Worm (Caenorhabditis elegans): Measurements from ENCODE around the gene nxf-1.

nxf-1 gene

DNA sequence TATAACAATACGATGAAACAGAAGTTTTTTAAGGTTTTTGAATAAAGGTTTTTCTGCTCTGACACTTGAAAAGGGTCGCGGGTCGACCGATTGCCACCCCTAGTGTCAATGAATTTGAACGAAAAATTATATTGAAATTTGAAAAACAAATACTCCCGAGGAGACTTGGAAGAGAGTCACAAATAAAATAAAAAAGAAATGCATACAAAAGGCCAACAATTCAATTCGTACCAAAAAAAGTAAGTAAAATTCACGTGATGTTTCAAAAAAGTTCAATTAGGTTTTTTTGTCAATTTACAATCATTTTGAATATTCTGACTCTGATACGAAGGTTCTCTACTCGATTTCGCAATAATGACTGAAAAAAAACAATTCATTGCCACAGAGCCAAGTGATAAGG lies 21.3 kb downstream of the nxf-1 start, which contains the start of gene C15H11.1:
TSS of gene C15H11.1 (plus strand) at position 301 of the 400 bp plus-strand sequence.
- TF ChIP-seq mab-5 (tag; optimal IDR thresholded peaks at IDR 0.05) (no peak), zag-1 (tag; optimal IDR thresholded peaks at IDR 0.05) (no peak), aly-2 (tag; optimal IDR thresholded peaks at IDR 0.05) (no peak), alr-1 (tag; optimal IDR thresholded peaks at IDR 0.05) (no peak), nhr-23 (tag; optimal IDR thresholded peaks at IDR 0.05) (no peak), unc-55 (GFP tag; optimal IDR thresholded peaks at IDR 0.05) (no peak), mdl-1 (tag; optimal IDR thresholded peaks at IDR 0.05) (no peak), unc-62 (GFP tag; optimal IDR thresholded peaks at IDR 0.05) (no peak), egl-27 (tag; optimal IDR thresholded peaks at IDR 0.05) (no peak), lin-13 (GFP tag; optimal IDR thresholded peaks at IDR 0.05) (no peak), lin-11 (tag; optimal IDR thresholded peaks at IDR 0.05) (no peak), crh-2 (tag; optimal IDR thresholded peaks at IDR 0.05) (no peak), nhr-25 (tag; optimal IDR thresholded peaks at IDR 0.05) (no peak), lin-39 (tag; optimal IDR thresholded peaks at IDR 0.05) (no peak), F13H6.1 (tag; optimal IDR thresholded peaks at IDR 0.05) (no peak), nhr-21 (tag; optimal IDR thresholded peaks at IDR 0.05) (no peak), nhr-11 (tag; optimal IDR thresholded peaks at IDR 0.05) (no peak)

DNA sequence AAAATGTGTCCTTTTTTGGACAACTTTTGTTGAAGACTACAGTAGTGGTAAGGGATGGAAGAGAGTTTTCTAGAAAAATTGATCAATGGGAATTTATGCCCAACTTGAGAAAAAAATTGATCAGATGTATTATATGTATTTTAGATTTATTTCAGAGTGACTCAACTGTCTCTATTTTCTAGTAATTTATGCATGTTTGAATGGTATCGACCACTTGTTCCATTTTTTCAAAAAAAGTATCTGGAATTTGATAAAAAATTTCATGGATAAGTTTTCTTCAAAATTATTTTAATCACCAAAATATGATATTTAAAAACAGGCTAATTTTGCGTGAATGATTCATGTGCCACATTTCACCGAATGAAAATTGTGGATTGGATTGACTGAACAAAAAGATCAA lies 23.0 kb downstream of the nxf-1 start, which contains the start of gene C15H11.10:
TSS of gene C15H11.10 (plus strand) at position 301 of the 400 bp plus-strand sequence.
- no peak for TF ChIP-seq egl-27 (tag; optimal IDR thresholded peaks at IDR 0.05)
- no peak for TF ChIP-seq mab-5 (tag; optimal IDR thresholded peaks at IDR 0.05)
- TF ChIP-seq peb-1 (tag; optimal IDR thresholded peaks at IDR 0.05), result no peak
- no peak for TF ChIP-seq crh-2 (tag; optimal IDR thresholded peaks at IDR 0.05)
- TF ChIP-seq nhr-23 (tag; optimal IDR thresholded peaks at IDR 0.05), result no peak
- TF ChIP-seq lin-13 (GFP tag; optimal IDR thresholded peaks at IDR 0.05), result no peak

DNA sequence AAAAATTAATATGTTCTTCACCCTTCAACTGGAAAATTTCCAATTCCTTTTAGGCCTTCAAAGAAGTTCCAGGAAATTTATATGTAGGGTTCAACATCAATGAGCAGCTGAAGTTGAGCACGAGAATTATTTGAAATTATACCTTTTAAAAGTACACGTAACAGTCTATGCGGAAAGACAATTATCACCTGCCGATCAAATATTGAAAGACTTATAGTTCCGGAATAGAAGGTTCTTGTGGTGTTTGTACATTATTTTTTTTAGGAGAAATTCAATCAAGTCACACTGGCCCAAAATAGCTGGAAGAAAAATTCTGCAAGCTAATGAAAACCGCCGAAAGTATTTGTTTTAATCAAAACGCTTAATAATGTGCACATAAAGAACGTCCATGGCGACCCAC lies 34.6 kb downstream of the nxf-1 start:
- TF ChIP-seq C34F6.9 (tag; optimal IDR thresholded peaks at IDR 0.05) (no peak), ZK546.5 (tag; optimal IDR thresholded peaks at IDR 0.05) (no peak), lin-39 (tag; optimal IDR thresholded peaks at IDR 0.05) (no peak), ztf-4 (tag; optimal IDR thresholded peaks at IDR 0.05) (no peak), ztf-11 (tag; optimal IDR thresholded peaks at IDR 0.05) (no peak), egl-27 (tag; optimal IDR thresholded peaks at IDR 0.05) (no peak), mdl-1 (tag; optimal IDR thresholded peaks at IDR 0.05) (no peak), snpc-4 (tag; optimal IDR thresholded peaks at IDR 0.05) (no peak), nhr-12 (tag; optimal IDR thresholded peaks at IDR 0.05) (no peak), nhr-129 (tag; optimal IDR thresholded peaks at IDR 0.05) (no peak), nhr-77 (tag; optimal IDR thresholded peaks at IDR 0.05) (no peak), crh-2 (tag; optimal IDR thresholded peaks at IDR 0.05) (no peak), unc-39 (tag; optimal IDR thresholded peaks at IDR 0.05) (no peak)

DNA sequence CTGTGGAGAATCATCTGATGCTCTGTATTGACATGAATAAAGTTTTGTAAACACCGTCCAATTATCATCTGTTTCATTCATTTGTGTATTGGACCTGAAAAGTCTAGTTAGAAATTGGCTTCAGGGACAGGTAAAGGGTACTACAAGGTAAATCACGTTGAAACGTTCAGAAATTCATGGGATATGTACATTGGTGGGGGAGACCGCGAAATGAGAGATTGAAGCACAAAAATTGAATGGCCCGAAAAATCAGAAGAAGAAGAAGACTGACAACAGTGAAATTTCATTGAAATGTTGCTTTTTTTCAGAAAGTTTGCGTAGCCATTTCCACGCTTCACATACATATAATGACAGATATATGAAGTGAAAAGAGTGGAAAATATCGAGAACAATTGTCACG lies 35.8 kb downstream of the nxf-1 start, which contains the start of gene npr-43:
TSS of gene npr-43 (minus strand) at position 101 of the 400 bp plus-strand sequence.
- no peak for TF ChIP-seq sma-9 (GFP tag; optimal IDR thresholded peaks at IDR 0.05)
- TF ChIP-seq sma-9 (tag; optimal IDR thresholded peaks at IDR 0.05), result no peak
- no peak for TF ChIP-seq mab-5 (tag; optimal IDR thresholded peaks at IDR 0.05)
- TF ChIP-seq crh-2 (tag; optimal IDR thresholded peaks at IDR 0.05), result no peak
- no peak for TF ChIP-seq ztf-11 (tag; optimal IDR thresholded peaks at IDR 0.05)
- no peak for TF ChIP-seq ceh-82 (tag; optimal IDR thresholded peaks at IDR 0.05)
- no peak for TF ChIP-seq lin-11 (tag; optimal IDR thresholded peaks at IDR 0.05)
- TF ChIP-seq alr-1 (tag; optimal IDR thresholded peaks at IDR 0.05), result no peak
- no peak for TF ChIP-seq mbf-1 (tag; optimal IDR thresholded peaks at IDR 0.05)
- no peak for TF ChIP-seq nhr-23 (tag; optimal IDR thresholded peaks at IDR 0.05)
- TF ChIP-seq ztf-4 (tag; optimal IDR thresholded peaks at IDR 0.05), result no peak
- no peak for TF ChIP-seq ZK546.5 (tag; optimal IDR thresholded peaks at IDR 0.05)
- TF ChIP-seq unc-62 (GFP tag; optimal IDR thresholded peaks at IDR 0.05), result no peak
- no peak for TF ChIP-seq ama-1 (optimal IDR thresholded peaks at IDR 0.05)
- TF ChIP-seq zag-1 (tag; optimal IDR thresholded peaks at IDR 0.05), result no peak
- TF ChIP-seq unc-55 (GFP tag; optimal IDR thresholded peaks at IDR 0.05), result no peak
- TF ChIP-seq skn-1 (tag; optimal IDR thresholded peaks at IDR 0.05), result no peak

DNA sequence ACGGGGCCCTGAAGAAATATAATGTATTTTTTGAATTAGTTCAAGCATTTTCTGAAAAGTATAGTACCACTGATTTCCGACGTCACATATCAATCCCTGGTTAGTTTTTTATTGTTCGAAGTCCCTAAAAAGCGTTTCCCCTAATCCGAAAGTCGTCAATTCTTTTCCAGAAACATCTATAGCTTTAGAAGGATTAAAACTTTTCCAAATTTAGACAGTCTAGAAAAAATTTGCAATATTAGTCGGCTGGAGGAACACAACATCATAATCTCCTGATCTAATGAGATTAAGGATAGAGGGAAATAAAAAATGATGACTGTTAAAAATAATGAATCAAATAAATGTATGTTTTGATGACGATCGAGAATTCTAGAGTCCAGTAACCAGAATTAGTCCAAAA lies 36.8 kb downstream of the nxf-1 start:
- TF ChIP-seq ztf-1 (GFP tag; conservative IDR thresholded peaks at IDR 0.05) (no peak), unc-55 (GFP tag; optimal IDR thresholded peaks at IDR 0.05) (no peak), mdl-1 (tag; optimal IDR thresholded peaks at IDR 0.05) (no peak), crh-2 (tag; optimal IDR thresholded peaks at IDR 0.05) (no peak), unc-39 (tag; optimal IDR thresholded peaks at IDR 0.05) (no peak), sma-3 (GFP tag; optimal IDR thresholded peaks at IDR 0.05) (no peak)

Measured in whole organism, L2 larva.